Worm (Caenorhabditis elegans) whole organism, L3 larva: ENCODE measurements around the gene C36E8.6.

Experiments
- R02D3.7 ChIP-seq: fragments of 150-350 bp; optimal IDR thresholded peaks from 2 replicates; lab custom pipeline; 2014; ENCODE audit warnings: missing biosample characterization, missing genetic modification characterization
- ZK546.5 ChIP-seq: sonication (generic microtip); optimal IDR thresholded peaks from 2 replicates; lab custom pipeline; 2017; ENCODE audit warnings: missing biosample characterization, missing genetic modification characterization
- aly-2 ChIP-seq: fragments of 150-350 bp; optimal IDR thresholded peaks from 2 replicates; lab custom pipeline; 2014; ENCODE audit warnings: missing biosample characterization, missing genetic modification characterization
- ceh-16 ChIP-seq: sonication (generic microtip); optimal IDR thresholded peaks from 2 replicates; lab custom pipeline; 2017; ENCODE audit warnings: missing biosample characterization, missing genetic modification characterization
- ceh-9 ChIP-seq: sonication (generic microtip); optimal IDR thresholded peaks from 2 replicates; lab custom pipeline; 2018; ENCODE audit warnings: missing biosample characterization, missing genetic modification characterization
- daf-12 ChIP-seq: fragments of 150-350 bp; optimal IDR thresholded peaks from 2 replicates; lab custom pipeline; 2014; ENCODE audit warnings: missing biosample characterization, missing genetic modification reagents, missing genetic modification characterization
- egl-5 ChIP-seq: fragments of 150-350 bp; optimal IDR thresholded peaks from 2 replicates; lab custom pipeline; 2017; ENCODE audit warnings: missing biosample characterization, missing genetic modification reagents, missing genetic modification characterization, inconsistent platforms
- elt-1 ChIP-seq: fragments of 150-350 bp; optimal IDR thresholded peaks from 2 replicates; lab custom pipeline; 2014; ENCODE audit warnings: missing biosample characterization, missing genetic modification characterization
- elt-2 ChIP-seq: sonication (generic microtip); optimal IDR thresholded peaks from 2 replicates; lab custom pipeline; 2016; ENCODE audit warnings: missing genetic modification reagents, mild to moderate bottlenecking, missing genetic modification characterization, missing compliant biosample characterization
- elt-3 ChIP-seq, 3 experiments: fragments of 150-350 bp in 1 of 3; sonication (generic microtip) in 2 of 3; optimal IDR thresholded peaks; 2 replicates in 2 of 3; 4 replicates in 1 of 3; lab custom pipeline; 2014 to 2017; ENCODE audit warnings: missing biosample characterization in 3 of 3, missing genetic modification characterization in 3 of 3
- eor-1 ChIP-seq, 2 experiments: fragments of 150-350 bp; optimal IDR thresholded peaks; 2 replicates each; lab custom pipeline; 2014 to 2018; ENCODE audit warnings: missing biosample characterization in 2 of 2, missing genetic modification characterization in 2 of 2
- fkh-10 ChIP-seq: sonication (generic microtip); optimal IDR thresholded peaks from 2 replicates; lab custom pipeline; 2017; ENCODE audit warnings: missing biosample characterization, missing genetic modification reagents, missing genetic modification characterization
- fkh-2 ChIP-seq: fragments of 150-350 bp; optimal IDR thresholded peaks from 2 replicates; lab custom pipeline; 2014; ENCODE audit warnings: missing biosample characterization, missing genetic modification reagents, missing genetic modification characterization
- fos-1 ChIP-seq: fragments of 150-350 bp; optimal IDR thresholded peaks from 2 replicates; lab custom pipeline; 2014; ENCODE audit warnings: missing biosample characterization, missing genetic modification characterization
- hmg-11 ChIP-seq: sonication (generic microtip); optimal IDR thresholded peaks from 2 replicates; lab custom pipeline; 2016; ENCODE audit warnings: missing genetic modification characterization, missing compliant biosample characterization
- jun-1 ChIP-seq: fragments of 150-350 bp; optimal IDR thresholded peaks from 2 replicates; lab custom pipeline; 2014; ENCODE audit warnings: missing biosample characterization, missing genetic modification reagents, missing genetic modification characterization
- lin-15B ChIP-seq: fragments of 150-350 bp; optimal IDR thresholded peaks from 2 replicates; lab custom pipeline; 2014; ENCODE audit warnings: missing biosample characterization, missing genetic modification characterization
- lin-39 ChIP-seq: fragments of 150-350 bp; optimal IDR thresholded peaks from 2 replicates; lab custom pipeline; 2018; ENCODE audit warnings: missing biosample characterization, missing genetic modification reagents, missing genetic modification characterization
- lsy-12 ChIP-seq: sonication (generic microtip); optimal IDR thresholded peaks from 2 replicates; lab custom pipeline; 2016; ENCODE audit warnings: mild to moderate bottlenecking, missing genetic modification characterization, missing compliant biosample characterization
- mdl-1 ChIP-seq: fragments of 150-350 bp; optimal IDR thresholded peaks from 2 replicates; lab custom pipeline; 2014; ENCODE audit warnings: missing biosample characterization, missing genetic modification characterization
- nfya-1 ChIP-seq: sonication (generic microtip); optimal IDR thresholded peaks from 2 replicates; lab custom pipeline; 2017; ENCODE audit warnings: missing genetic modification characterization, mild to moderate bottlenecking, missing compliant biosample characterization, antibody characterized with exemption, moderate library complexity; ENCODE audit not compliant: insufficient read depth
- nhr-11 ChIP-seq: fragments of 150-350 bp; optimal IDR thresholded peaks from 2 replicates; lab custom pipeline; 2014; ENCODE audit warnings: missing biosample characterization, missing genetic modification characterization
- nhr-12 ChIP-seq: fragments of 150-350 bp; optimal IDR thresholded peaks from 2 replicates; lab custom pipeline; 2014; ENCODE audit warnings: missing biosample characterization, missing genetic modification characterization
- nhr-23 ChIP-seq: fragments of 150-350 bp; optimal IDR thresholded peaks from 2 replicates; lab custom pipeline; 2014; ENCODE audit warnings: missing biosample characterization, missing genetic modification reagents, missing genetic modification characterization
- nhr-25 ChIP-seq: sonication (generic microtip); optimal IDR thresholded peaks from 2 replicates; lab custom pipeline; 2017; ENCODE audit warnings: missing biosample characterization, missing genetic modification characterization
- nhr-28 ChIP-seq: fragments of 150-350 bp; optimal IDR thresholded peaks from 2 replicates; lab custom pipeline; 2014; ENCODE audit warnings: missing biosample characterization, missing genetic modification characterization
- nhr-43 ChIP-seq: sonication (generic microtip); optimal IDR thresholded peaks from 2 replicates; lab custom pipeline; 2016; ENCODE audit warnings: mild to moderate bottlenecking, missing genetic modification characterization, missing compliant biosample characterization; ENCODE audit not compliant: poor library complexity, severe bottlenecking
- nhr-67 ChIP-seq: fragments of 150-350 bp; optimal IDR thresholded peaks from 2 replicates; lab custom pipeline; 2014; ENCODE audit warnings: missing biosample characterization, missing genetic modification characterization
- nhr-77 ChIP-seq: fragments of 150-350 bp; optimal IDR thresholded peaks from 2 replicates; lab custom pipeline; 2014; ENCODE audit warnings: missing biosample characterization, missing genetic modification characterization
- pha-4 ChIP-seq: fragments of 150-350 bp; optimal IDR thresholded peaks from 2 replicates; lab custom pipeline; 2014; ENCODE audit warnings: missing biosample characterization, missing genetic modification reagents, missing genetic modification characterization
- sea-2 ChIP-seq: fragments of 150-350 bp; sonication (generic microtip); optimal IDR thresholded peaks from 4 replicates; lab custom pipeline; 2014; ENCODE audit warnings: missing biosample characterization, missing genetic modification reagents, missing genetic modification characterization
- skn-1 ChIP-seq: fragments of 150-350 bp; optimal IDR thresholded peaks from 2 replicates; lab custom pipeline; 2014; ENCODE audit warnings: missing biosample characterization, missing genetic modification characterization
- snpc-4 ChIP-seq: fragments of 150-350 bp; optimal IDR thresholded peaks from 2 replicates; lab custom pipeline; 2014; ENCODE audit warnings: missing biosample characterization, missing genetic modification characterization
- unc-39 ChIP-seq: sonication (generic microtip); optimal IDR thresholded peaks from 4 replicates; lab custom pipeline; 2017; ENCODE audit warnings: missing biosample characterization, missing genetic modification characterization
- unc-62 ChIP-seq: fragments of 150-350 bp; sonication (generic microtip); optimal IDR thresholded peaks from 4 replicates; lab custom pipeline; 2014; ENCODE audit warnings: missing biosample characterization, missing genetic modification reagents, missing genetic modification characterization
- zag-1 ChIP-seq: fragments of 150-350 bp; optimal IDR thresholded peaks from 2 replicates; lab custom pipeline; 2014; ENCODE audit warnings: missing biosample characterization, missing genetic modification characterization
- ztf-11 ChIP-seq: fragments of 150-350 bp; optimal IDR thresholded peaks from 2 replicates; lab custom pipeline; 2014; ENCODE audit warnings: missing biosample characterization, missing genetic modification characterization
- ztf-4 ChIP-seq: fragments of 150-350 bp; optimal IDR thresholded peaks from 2 replicates; lab custom pipeline; 2014; ENCODE audit warnings: missing biosample characterization, missing genetic modification characterization

The C36E8.6 gene

DNA sequence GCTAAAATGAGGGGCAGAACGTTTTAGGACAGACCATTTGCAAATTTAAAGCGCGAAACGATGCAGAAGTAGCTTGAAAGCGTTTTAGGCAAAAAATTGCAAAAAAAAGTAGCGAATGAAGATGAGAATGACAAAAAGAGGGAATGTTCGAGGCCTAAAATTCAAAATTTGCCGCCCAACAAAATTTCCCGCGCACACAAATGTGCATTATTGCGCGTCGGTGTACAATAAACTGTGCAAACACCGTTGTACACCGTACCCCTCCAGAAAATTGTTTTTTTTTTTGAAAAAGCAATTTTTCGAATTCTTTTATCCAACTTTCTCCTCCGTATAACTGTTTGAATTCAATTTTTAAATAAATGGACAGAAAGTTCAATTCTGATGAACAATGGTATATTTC, 31.9 kb downstream of the C36E8.6 start, which contains the start of gene snpc-3.4:
Gene snpc-3.4 (plus strand): TSS at position 237 of the 400 bp plus-strand sequence.
- TF ChIP-seq ZK546.5 (tag; lab: Kevin White, UChicago) (no peak), fos-1 (no peak), R02D3.7 (tag; lab: Kevin White, UChicago) (no peak), egl-5 (tag; lab: Kevin White, UChicago) (no peak), skn-1 (tag; lab: Kevin White, UChicago) (peak; percentile 42), nfya-1 (peak; percentile 92), nhr-67 (tag; lab: Kevin White, UChicago) (no peak), lin-39 (peak; percentile 74), hmg-11 (tag; lab: Kevin White, UChicago) (peak; percentile 41), ceh-16 (no peak), nhr-28 (no peak), nhr-23 (tag; lab: Kevin White, UChicago) (peak; percentile 57), pha-4 (tag; lab: Kevin White, UChicago) (peak; percentile 89), fkh-10 (GFP tag; lab: Kevin White, UChicago) (no peak), aly-2 (no peak), nhr-43 (peak; percentile 16), nhr-25 (tag; lab: Kevin White, UChicago) (peak; percentile 68), nhr-11 (tag; lab: Kevin White, UChicago) (no peak), ztf-11 (tag; lab: Kevin White, UChicago) (no peak), lin-15B (tag; lab: Kevin White, UChicago) (peak; percentile 76), nhr-12 (tag; lab: Kevin White, UChicago) (no peak), snpc-4 (tag; lab: Kevin White, UChicago) (peak; percentile 53)
- TF ChIP-seq, all 47 proteins: peak for 10

DNA sequence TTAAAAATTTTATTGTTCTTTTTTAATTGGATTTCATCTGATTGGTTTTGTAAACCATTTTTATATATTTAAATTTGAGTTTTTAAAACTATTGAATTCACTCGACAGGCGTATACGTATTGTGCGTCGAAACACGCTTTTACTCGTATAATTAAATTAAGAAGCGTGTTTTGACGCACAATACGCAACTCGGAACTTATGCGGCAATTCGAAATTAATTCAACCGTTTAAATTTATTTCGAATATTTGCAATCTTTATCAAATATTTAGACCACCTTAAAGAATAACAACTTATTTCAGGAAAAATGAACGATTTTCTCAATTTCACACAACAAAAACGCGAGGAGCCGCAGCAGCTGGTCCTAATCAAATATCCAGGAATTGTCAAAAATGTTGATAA, 34.0 kb downstream of the C36E8.6 start, which contains the start of gene tftc-5:
Gene tftc-5 (plus strand): TSS at position 301 of the 400 bp plus-strand sequence.
- TF ChIP-seq elt-1: no peak
- TF ChIP-seq daf-12: no peak
- no peak for TF ChIP-seq zag-1 (tag; lab: Kevin White, UChicago)
- no peak for TF ChIP-seq elt-3 (tag; optimal IDR thresholded peaks at IDR 0.05; lab: Kevin White, UChicago)

DNA sequence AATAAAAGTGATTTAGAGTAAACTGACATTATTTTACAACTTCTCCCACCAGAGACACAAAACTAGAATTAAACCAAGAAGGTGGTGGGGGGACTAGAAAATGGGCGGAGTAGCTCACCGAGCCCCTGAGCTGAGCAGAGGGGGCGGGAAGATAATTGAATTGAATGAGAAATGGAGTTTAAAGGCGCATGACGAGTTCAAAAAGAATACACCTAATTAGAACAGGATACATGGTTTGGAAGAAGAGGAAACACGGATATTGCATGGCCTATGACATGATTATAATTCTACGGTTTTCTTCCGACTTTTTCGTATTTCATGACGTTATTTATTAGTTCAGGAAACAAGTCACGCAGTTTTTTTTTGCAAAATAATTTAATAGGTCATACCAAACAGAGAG, 40.2 kb downstream of the C36E8.6 start, which contains the start of gene T02C12.5:
Gene T02C12.5 (minus strand): TSS at position 101 of the 400 bp plus-strand sequence.
- TF ChIP-seq nfya-1 (no peak), elt-2 (tag; lab: Kevin White, UChicago) (no peak), eor-1 (tag; optimal IDR thresholded peaks at IDR 0.05; lab: Kevin White, UChicago) (no peak), unc-62 (GFP tag; lab: Kevin White, UChicago) (no peak), nhr-28 (no peak), ceh-9 (tag; lab: Kevin White, UChicago) (no peak), nhr-77 (tag; lab: Kevin White, UChicago) (no peak), sea-2 (no peak), nhr-25 (tag; lab: Kevin White, UChicago) (no peak), jun-1 (tag; lab: Kevin White, UChicago) (no peak), ceh-16 (no peak), lsy-12 (tag; lab: Kevin White, UChicago) (no peak), daf-12 (no peak)

DNA sequence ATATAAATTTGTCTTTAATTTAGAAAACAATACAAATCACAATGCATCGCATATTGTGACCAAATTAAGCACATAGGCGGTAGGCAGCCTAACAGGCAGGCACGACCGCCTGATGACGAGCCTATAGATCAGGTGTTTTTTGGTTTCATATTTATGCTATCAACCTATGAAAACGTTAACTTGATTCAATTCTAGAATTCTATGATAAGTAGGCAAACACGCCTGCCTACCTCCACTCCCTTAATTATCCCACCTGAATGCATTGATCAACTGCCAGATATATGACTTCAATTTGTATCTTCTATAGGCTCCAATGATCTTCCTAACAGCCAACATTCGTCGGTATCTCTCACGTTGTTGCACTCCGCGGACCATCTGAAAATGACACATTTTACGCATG, 43.0 kb downstream of the C36E8.6 start:
- TF ChIP-seq jun-1 (tag; lab: Kevin White, UChicago): no peak
- TF ChIP-seq egl-5 (tag; lab: Kevin White, UChicago): no peak
- TF ChIP-seq elt-2 (tag; lab: Kevin White, UChicago): no peak
- TF ChIP-seq unc-39 (tag; lab: Kevin White, UChicago): no peak
- no peak for TF ChIP-seq fkh-10 (GFP tag; lab: Kevin White, UChicago)
- TF ChIP-seq ztf-11 (tag; lab: Kevin White, UChicago): no peak
- TF ChIP-seq nhr-25 (tag; lab: Kevin White, UChicago): no peak
- TF ChIP-seq mdl-1 (tag; lab: Kevin White, UChicago): no peak
- no peak for TF ChIP-seq elt-1
- TF ChIP-seq fkh-2 (tag; lab: Kevin White, UChicago): no peak
- TF ChIP-seq ztf-4: no peak
- TF ChIP-seq, all 47 proteins: peak for 0
